Fruit fly (Drosophila melanogaster): ENCODE measurements around the gene Ir62a.
A peak's percentile ranks its signal among the peaks of the same experiment; 100 is the strongest.

- TF ChIP-seq pho (GFP tag; optimal IDR thresholded peaks at IDR 0.05) = peak; percentile 66
- TF ChIP-seq Blimp-1 (GFP tag; optimal IDR thresholded peaks at IDR 0.05) = peak; percentile 27
- TF ChIP-seq zen (tag; optimal IDR thresholded peaks at IDR 0.05) = peak; percentile 25
- no peak for TF ChIP-seq ATbp (GFP tag; optimal IDR thresholded peaks at IDR 0.05)
- peak; percentile 25 for TF ChIP-seq HmgZ (tag; optimal IDR thresholded peaks at IDR 0.05)
- TF ChIP-seq wor (GFP tag; IDR thresholded peaks at IDR 0.05) = peak; percentile 26; the same call in 1 of the 2 replicates
- 0 out of 3 replicates have a peak, but pooled peaks have one; percentile 35 for TF ChIP-seq CG11695 (GFP tag; IDR thresholded peaks at IDR 0.05)
- no peak; the same call in 1 of the 2 replicates for TF ChIP-seq ap (GFP tag; IDR thresholded peaks at IDR 0.05)
- peak; percentile 36; the same call in 1 of the 2 replicates for TF ChIP-seq Ptx1 (GFP tag; IDR thresholded peaks at IDR 0.05)
- TF ChIP-seq BtbVII (GFP tag; optimal IDR thresholded peaks at IDR 0.05) = peak; percentile 71
- no peak for TF ChIP-seq B-H1 (GFP tag; IDR thresholded peaks at IDR 0.05)
- TF ChIP-seq CG3726 (GFP tag; IDR thresholded peaks at IDR 0.05) = no peak
- no peak for TF ChIP-seq CG17568 (GFP tag; optimal IDR thresholded peaks at IDR 0.05)
Measured at dm6 chr3L:1548345-1548970, 17.4 kb upstream of the Ir62a start.
